Fruit fly (Drosophila melanogaster) whole organism, embryonic: ENCODE data around the gene CG15047.

Experiments
- B-H2 ChIP-seq: fragments of 200-800 bp; sonication (Bioruptor generic); optimal IDR thresholded peaks from 2 replicates; lab custom pipeline; 2018; ENCODE audit warnings: missing biosample characterization, mild to moderate bottlenecking, missing genetic modification characterization
- BEAF-32 ChIP-seq: fragments of 200-800 bp; sonication (Bioruptor generic); optimal IDR thresholded peaks from 3 replicates; lab custom pipeline; 2017; ENCODE audit warnings: missing biosample characterization, missing genetic modification characterization, mild to moderate bottlenecking, moderate library complexity, missing genetic modification reagents
- CG13624 ChIP-seq: fragments of 200-800 bp; sonication (Bioruptor generic); optimal IDR thresholded peaks from 2 replicates; lab custom pipeline; 2016; ENCODE audit warnings: missing biosample characterization, missing genetic modification characterization
- CG14014 ChIP-seq: fragments of 200-800 bp; sonication (Bioruptor generic); IDR thresholded peaks from 2 replicates; pipeline ENCODE4 v1.3.6; 2022; ENCODE audit warnings: missing biosample characterization, missing genetic modification characterization
- CG14667 ChIP-seq: fragments of 200-800 bp; sonication (Bioruptor generic); IDR thresholded peaks from 2 replicates; pipeline ENCODE4 v1.3.6; 2022; ENCODE audit warnings: missing biosample characterization, missing genetic modification characterization
- CG15011 ChIP-seq: fragments of 200-800 bp; sonication (Bioruptor generic); optimal IDR thresholded peaks from 3 replicates; lab custom pipeline; 2018; ENCODE audit warnings: missing biosample characterization, mild to moderate bottlenecking, missing genetic modification characterization
- CG15479 ChIP-seq: fragments of 200-800 bp; sonication (Bioruptor generic); optimal IDR thresholded peaks from 3 replicates; lab custom pipeline; 2019; ENCODE audit warnings: missing biosample characterization, mild to moderate bottlenecking, missing genetic modification characterization, moderate library complexity
- CG1603 ChIP-seq: fragments of 200-800 bp; sonication (Bioruptor generic); optimal IDR thresholded peaks from 2 replicates; lab custom pipeline; 2019; ENCODE audit warnings: missing biosample characterization, mild to moderate bottlenecking, missing genetic modification characterization, moderate library complexity
- CG18476 ChIP-seq: fragments of 200-800 bp; sonication (Bioruptor generic); optimal IDR thresholded peaks from 2 replicates; lab custom pipeline; 2016; ENCODE audit warnings: missing biosample characterization, mild to moderate bottlenecking, missing genetic modification characterization
- CG2116 ChIP-seq: fragments of 200-800 bp; sonication (Bioruptor generic); optimal IDR thresholded peaks from 3 replicates; lab custom pipeline; 2018; ENCODE audit warnings: missing biosample characterization, mild to moderate bottlenecking, missing genetic modification characterization
- CG2875 ChIP-seq: fragments of 200-800 bp; sonication (Bioruptor generic); optimal IDR thresholded peaks from 2 replicates; lab custom pipeline; 2017; ENCODE audit warnings: missing biosample characterization, mild to moderate bottlenecking, missing genetic modification characterization, missing genetic modification reagents
- CG3281 ChIP-seq: fragments of 200-800 bp; sonication (Bioruptor generic); optimal IDR thresholded peaks from 3 replicates; lab custom pipeline; 2017; ENCODE audit warnings: missing biosample characterization, mild to moderate bottlenecking, missing genetic modification characterization
- CG3407 ChIP-seq: fragments of 200-800 bp; sonication (Bioruptor generic); optimal IDR thresholded peaks from 2 replicates; lab custom pipeline; 2018; ENCODE audit warnings: missing biosample characterization, mild to moderate bottlenecking, missing genetic modification characterization
- CG9727 ChIP-seq: fragments of 200-800 bp; sonication (Bioruptor generic); optimal IDR thresholded peaks from 3 replicates; lab custom pipeline; 2017; ENCODE audit warnings: missing biosample characterization, mild to moderate bottlenecking, missing genetic modification characterization
- CG9797 ChIP-seq: fragments of 200-800 bp; sonication (Bioruptor generic); optimal IDR thresholded peaks from 3 replicates; lab custom pipeline; 2018; ENCODE audit warnings: missing biosample characterization, mild to moderate bottlenecking, missing genetic modification characterization
- CHES-1-like ChIP-seq: fragments of 200-800 bp; sonication (Bioruptor generic); optimal IDR thresholded peaks from 2 replicates; lab custom pipeline; 2016; ENCODE audit warnings: missing biosample characterization, missing genetic modification characterization
- Dfd ChIP-seq, 2 experiments: fragments of >200 bp; optimal IDR thresholded peaks; 2 replicates each; lab custom pipeline; 2017; ENCODE audit warnings: missing biosample characterization in 2 of 2, missing genetic modification characterization in 2 of 2
- E2f2 ChIP-seq: fragments of 200-800 bp; sonication (Bioruptor generic); IDR thresholded peaks from 2 replicates; pipeline ENCODE4 v1.3.6; 2022; ENCODE audit warnings: missing biosample characterization, missing genetic modification characterization
- Gsc ChIP-seq: fragments of 200-800 bp; sonication (Bioruptor generic); IDR thresholded peaks from 2 replicates; pipeline ENCODE4 v1.3.6; 2022; ENCODE audit warnings: missing biosample characterization, missing genetic modification characterization
- HLH4C ChIP-seq: fragments of 200-800 bp; sonication (Bioruptor generic); IDR thresholded peaks from 3 replicates; pipeline ENCODE4 v1.3.6; 2022; ENCODE audit warnings: missing biosample characterization, missing genetic modification characterization; ENCODE audit not compliant: partially characterized antibody
- HmgZ ChIP-seq: fragments of 200-800 bp; sonication (Bioruptor generic); optimal IDR thresholded peaks from 2 replicates; lab custom pipeline; 2018; ENCODE audit warnings: missing biosample characterization, mild to moderate bottlenecking, missing genetic modification characterization
- Lhr ChIP-seq: fragments of 200-800 bp; sonication (Bioruptor generic); optimal IDR thresholded peaks from 3 replicates; lab custom pipeline; 2017; ENCODE audit warnings: mild to moderate bottlenecking, missing biosample characterization, missing genetic modification reagents, missing genetic modification characterization
- Myb ChIP-seq: fragments of 200-800 bp; sonication (Bioruptor generic); optimal IDR thresholded peaks from 2 replicates; lab custom pipeline; 2016; ENCODE audit warnings: missing biosample characterization, missing genetic modification characterization
- Pdp1 ChIP-seq, 2 experiments: fragments of 200-800 bp; sonication (Bioruptor generic); optimal IDR thresholded peaks; 3 replicates each; lab custom pipeline; 2016; ENCODE audit warnings: missing biosample characterization in 2 of 2, missing genetic modification characterization in 2 of 2, mild to moderate bottlenecking in 1 of 2, moderate library complexity in 1 of 2
- Scr ChIP-seq: fragments of 200-800 bp; sonication (Bioruptor generic); IDR thresholded peaks from 2 replicates; pipeline ENCODE4 v1.3.6; 2022; ENCODE audit warnings: missing biosample characterization, missing genetic modification characterization; ENCODE audit not compliant: partially characterized antibody
- Sin3A ChIP-seq: fragments of >200 bp; optimal IDR thresholded peaks from 2 replicates; lab custom pipeline; 2018
- amos ChIP-seq: fragments of 200-800 bp; sonication (Bioruptor generic); IDR thresholded peaks from 2 replicates; pipeline ENCODE4 v1.3.6; 2022; ENCODE audit warnings: missing biosample characterization, missing genetic modification characterization; ENCODE audit not compliant: partially characterized antibody
- chinmo ChIP-seq: fragments of 200-800 bp; sonication (Bioruptor generic); IDR thresholded peaks from 4 replicates; pipeline ENCODE4 v1.3.6; 2022; ENCODE audit warnings: missing biosample characterization, missing genetic modification characterization; ENCODE audit not compliant: partially characterized antibody
- chn ChIP-seq: fragments of 200-800 bp; sonication (Bioruptor generic); optimal IDR thresholded peaks from 2 replicates; lab custom pipeline; 2016; ENCODE audit warnings: missing biosample characterization, missing genetic modification characterization
- ci ChIP-seq: fragments of 200-800 bp; sonication (Bioruptor generic); IDR thresholded peaks from 3 replicates; pipeline ENCODE4 v1.3.6; 2022; ENCODE audit warnings: missing biosample characterization, missing genetic modification characterization
- croc ChIP-seq: fragments of 200-800 bp; sonication (Bioruptor generic); conservative IDR thresholded peaks from 3 replicates; pipeline ENCODE4 v1.3.6; 2022; ENCODE audit warnings: missing biosample characterization, missing genetic modification characterization
- danr ChIP-seq: fragments of 200-800 bp; sonication (Bioruptor generic); IDR thresholded peaks from 2 replicates; pipeline ENCODE4 v1.3.6; 2022; ENCODE audit warnings: missing biosample characterization, missing genetic modification characterization
- fd102C ChIP-seq: fragments of 200-800 bp; sonication (Bioruptor generic); optimal IDR thresholded peaks from 2 replicates; lab custom pipeline; 2018; ENCODE audit warnings: missing biosample characterization, mild to moderate bottlenecking, missing genetic modification characterization, moderate library complexity
- fu2 ChIP-seq: fragments of 200-800 bp; sonication (Bioruptor generic); optimal IDR thresholded peaks from 2 replicates; lab custom pipeline; 2016; ENCODE audit warnings: missing biosample characterization, missing genetic modification characterization
- gfzf ChIP-seq: fragments of 200-800 bp; sonication (Bioruptor generic); optimal IDR thresholded peaks from 2 replicates; lab custom pipeline; 2016; ENCODE audit warnings: missing biosample characterization, mild to moderate bottlenecking, missing genetic modification characterization, moderate library complexity
- hkb ChIP-seq, 2 experiments: fragments of 200-800 bp in 1 of 2; fragments of >200 bp in 1 of 2; sonication (Bioruptor generic) in 1 of 2; IDR thresholded peaks in 1 of 2; optimal IDR thresholded peaks in 1 of 2; 2 replicates each; pipeline versions ENCODE4 v1.3.6 to Lab custom; 2017 to 2022; ENCODE audit warnings: missing biosample characterization in 1 of 2, missing genetic modification characterization in 1 of 2
- insv ChIP-seq, 2 experiments: fragments of 200-800 bp; sonication (Bioruptor generic); optimal IDR thresholded peaks; 3 replicates each; lab custom pipeline; 2016 to 2018; ENCODE audit warnings: missing biosample characterization in 2 of 2, missing genetic modification characterization in 2 of 2
- inv ChIP-seq: fragments of 200-800 bp; sonication (Bioruptor generic); IDR thresholded peaks from 2 replicates; pipeline ENCODE4 v1.3.6; 2022; ENCODE audit warnings: missing biosample characterization, missing genetic modification characterization; ENCODE audit not compliant: partially characterized antibody
- lola ChIP-seq, 3 experiments: fragments of >200 bp in 2 of 3; fragments of 200-800 bp in 1 of 3; sonication (Bioruptor generic) in 1 of 3; optimal IDR thresholded peaks; 2 replicates each; lab custom pipeline; 2017 to 2019; ENCODE audit warnings: missing biosample characterization in 3 of 3, missing genetic modification characterization in 3 of 3, mild to moderate bottlenecking in 1 of 3, moderate library complexity in 1 of 3
- mld ChIP-seq: fragments of 200-800 bp; sonication (Bioruptor generic); IDR thresholded peaks from 3 replicates; pipeline ENCODE4 v1.3.6; 2022; ENCODE audit warnings: missing biosample characterization, missing genetic modification characterization; ENCODE audit not compliant: partially characterized antibody
- ro ChIP-seq: fragments of 200-800 bp; sonication (Bioruptor generic); IDR thresholded peaks from 2 replicates; pipeline ENCODE4 v1.3.6; 2022; ENCODE audit warnings: missing biosample characterization, missing genetic modification characterization
- row ChIP-seq: fragments of 200-800 bp; sonication (Bioruptor generic); IDR thresholded peaks from 3 replicates; pipeline ENCODE4 v1.3.6; 2022; ENCODE audit warnings: missing biosample characterization, missing genetic modification characterization
- sim ChIP-seq: fragments of 200-800 bp; sonication (Bioruptor generic); IDR thresholded peaks from 2 replicates; pipeline ENCODE4 v1.3.6; 2022; ENCODE audit warnings: missing biosample characterization, missing genetic modification characterization
- slp2 ChIP-seq: fragments of 200-800 bp; sonication (Bioruptor generic); optimal IDR thresholded peaks from 2 replicates; lab custom pipeline; 2016; ENCODE audit warnings: missing biosample characterization, missing genetic modification characterization
- so ChIP-seq: fragments of 200-800 bp; sonication (Bioruptor generic); IDR thresholded peaks from 3 replicates; pipeline ENCODE4 v1.3.6; 2022; ENCODE audit warnings: missing biosample characterization, missing genetic modification characterization
- sqz ChIP-seq: fragments of 200-800 bp; sonication (Bioruptor generic); optimal IDR thresholded peaks from 3 replicates; lab custom pipeline; 2018; ENCODE audit warnings: missing biosample characterization, mild to moderate bottlenecking, missing genetic modification characterization
- stwl ChIP-seq: fragments of 200-800 bp; sonication (Bioruptor generic); optimal IDR thresholded peaks from 3 replicates; lab custom pipeline; 2018; ENCODE audit warnings: missing biosample characterization, mild to moderate bottlenecking, missing genetic modification characterization, moderate library complexity
- tna ChIP-seq: fragments of 200-800 bp; sonication (Bioruptor generic); IDR thresholded peaks from 2 replicates; pipeline ENCODE4 v1.3.6; 2022; ENCODE audit warnings: missing biosample characterization, missing genetic modification characterization; ENCODE audit not compliant: partially characterized antibody
- trem ChIP-seq: fragments of 200-800 bp; optimal IDR thresholded peaks from 3 replicates; lab custom pipeline; 2019; ENCODE audit warnings: missing biosample characterization, mild to moderate bottlenecking, missing genetic modification characterization, moderate library complexity

The CG15047 gene

dm6 chrX:18499679-18500187 lies 28.8 kb upstream of the CG15047 start, which contains the start of the genes Pgant7 and Xrcc2 (continued):
- peak; percentile 59; the same call in 1 of the 2 replicates for TF ChIP-seq tna (GFP tag; lab: Robert Waterston, UW)
- no peak for TF ChIP-seq lola (GFP tag; optimal IDR thresholded peaks at IDR 0.05; lab: Kevin White, UChicago)
- TF ChIP-seq slp2 (GFP tag; lab: Kevin White, UChicago): no peak
- TF ChIP-seq so (GFP tag; lab: Robert Waterston, UW): no peak
- no peak for TF ChIP-seq ci (GFP tag; lab: Robert Waterston, UW)
- no peak for TF ChIP-seq danr (GFP tag; lab: Robert Waterston, UW)
- TF ChIP-seq B-H2 (GFP tag; lab: Kevin White, UChicago): no peak
- peak; percentile 79 for TF ChIP-seq CG2116 (GFP tag; lab: Kevin White, UChicago)
- TF ChIP-seq CG14014 (GFP tag; lab: Robert Waterston, UW): no peak
- TF ChIP-seq Scr (GFP tag; lab: Robert Waterston, UW): peak; percentile 78
- TF ChIP-seq CG15011 (GFP tag; lab: Kevin White, UChicago): no peak
- no peak for TF ChIP-seq Gsc
- TF ChIP-seq croc (GFP tag; lab: Robert Waterston, UW): no peak
- TF ChIP-seq CG2875: no peak
- peak; percentile 56 for TF ChIP-seq trem (tag; lab: Kevin White, UChicago)
- TF ChIP-seq CHES-1-like (GFP tag; lab: Kevin White, UChicago): peak; percentile 42
- peak; percentile 26 for TF ChIP-seq Lhr (GFP tag; lab: Kevin White, UChicago)
- TF ChIP-seq HLH4C (GFP tag; lab: Robert Waterston, UW): peak; percentile 85
- no peak for TF ChIP-seq ro (GFP tag; lab: Robert Waterston, UW)
- no peak for TF ChIP-seq hkb (optimal IDR thresholded peaks at IDR 0.05; lab: Kevin White, UChicago)
- no peak for TF ChIP-seq hkb (GFP tag; IDR thresholded peaks at IDR 0.05; lab: Robert Waterston, UW)
- TF ChIP-seq E2f2 (GFP tag; lab: Robert Waterston, UW): peak; percentile 85
- peak; percentile 85 for TF ChIP-seq Sin3A (lab: Kevin White, UChicago)
- no peak for TF ChIP-seq chn (GFP tag; lab: Kevin White, UChicago)
- no peak for TF ChIP-seq fu2 (GFP tag; lab: Kevin White, UChicago)
- TF ChIP-seq fd102C (GFP tag; lab: Kevin White, UChicago): no peak
- TF ChIP-seq CG9727 (GFP tag; lab: Kevin White, UChicago): no peak
- peak; percentile 81 for TF ChIP-seq CG9797 (GFP tag; lab: Kevin White, UChicago)
- TF ChIP-seq sim (GFP tag; lab: Robert Waterston, UW): no peak
- TF ChIP-seq CG3407 (GFP tag; lab: Kevin White, UChicago): no peak
- TF ChIP-seq chinmo (GFP tag; lab: Robert Waterston, UW): 0 out of 4 replicates have a peak, but pooled peaks have one; percentile 62
- peak; percentile 7 for TF ChIP-seq Myb (GFP tag; lab: Kevin White, UChicago)
- peak; percentile 83 for TF ChIP-seq BEAF-32
- TF ChIP-seq gfzf (GFP tag; lab: Kevin White, UChicago): peak; percentile 88
- TF ChIP-seq insv (GFP tag; optimal IDR thresholded peaks at IDR 0.05; lab: Kevin White, UChicago): no peak
- peak in 1 of 2 experiments; percentile 7 for TF ChIP-seq Pdp1 (GFP tag; optimal IDR thresholded peaks at IDR 0.05; lab: Kevin White, UChicago)
- peak; percentile 77 for TF ChIP-seq amos (GFP tag; lab: Robert Waterston, UW)
- TF ChIP-seq CG15479 (GFP tag; lab: Kevin White, UChicago): peak; percentile 14
- TF ChIP-seq CG18476 (GFP tag; lab: Kevin White, UChicago): no peak
- TF ChIP-seq mld (GFP tag; lab: Robert Waterston, UW): peak; percentile 48; the same call in 1 of the 3 replicates
- TF ChIP-seq CG13624 (GFP tag; lab: Kevin White, UChicago): peak; percentile 34
- TF ChIP-seq row (GFP tag; lab: Robert Waterston, UW): 0 out of 3 replicates have a peak, but pooled peaks have one; percentile 26
- TF ChIP-seq sqz (GFP tag; lab: Kevin White, UChicago): peak; percentile 26
- TF ChIP-seq inv: peak; percentile 32; the same call in 1 of the 2 replicates
- no peak for TF ChIP-seq CG3281 (GFP tag; lab: Kevin White, UChicago)
- TF ChIP-seq HmgZ (tag; lab: Kevin White, UChicago): peak; percentile 1
- TF ChIP-seq CG14667 (GFP tag; lab: Robert Waterston, UW): no peak
- TF ChIP-seq CG1603 (tag; lab: Kevin White, UChicago): peak; percentile 62
- peak; percentile 54 for TF ChIP-seq stwl (tag; lab: Kevin White, UChicago)
- TF ChIP-seq Dfd (GFP tag; optimal IDR thresholded peaks at IDR 0.05; lab: Kevin White, UChicago): no peak
